Worm (Caenorhabditis elegans) whole organism, L2 larva: ENCODE results near the gene sri-42.

Experiments used
- F13H6.1 ChIP-seq: sonication (generic microtip); optimal IDR thresholded peaks from 2 replicates; lab custom pipeline; 2016; ENCODE audit warnings: missing genetic modification characterization, missing compliant biosample characterization
- ama-1 ChIP-seq: fragments of 150-350 bp; optimal IDR thresholded peaks from 2 replicates; lab custom pipeline; 2018; ENCODE audit warnings: inconsistent platforms
- ceh-16 ChIP-seq: fragments of 150-350 bp; optimal IDR thresholded peaks from 2 replicates; lab custom pipeline; 2014; ENCODE audit warnings: missing biosample characterization, missing genetic modification characterization
- egl-27 ChIP-seq: sonication (generic microtip); optimal IDR thresholded peaks from 3 replicates; lab custom pipeline; 2017; ENCODE audit warnings: missing biosample characterization, missing genetic modification reagents, missing genetic modification characterization
- mbf-1 ChIP-seq: sonication (generic microtip); optimal IDR thresholded peaks from 2 replicates; lab custom pipeline; 2017; ENCODE audit warnings: missing biosample characterization, missing genetic modification characterization
- nhr-23 ChIP-seq: fragments of 150-350 bp; optimal IDR thresholded peaks from 2 replicates; lab custom pipeline; 2014; ENCODE audit warnings: missing biosample characterization, missing genetic modification reagents, missing genetic modification characterization
- nhr-237 ChIP-seq: fragments of 150-350 bp; optimal IDR thresholded peaks from 2 replicates; lab custom pipeline; 2014; ENCODE audit warnings: missing biosample characterization, missing genetic modification characterization
- nhr-25 ChIP-seq: fragments of 150-350 bp; sonication (generic microtip); optimal IDR thresholded peaks from 3 replicates; lab custom pipeline; 2014; ENCODE audit warnings: missing biosample characterization, missing genetic modification characterization
- nhr-6 ChIP-seq: fragments of 150-350 bp; optimal IDR thresholded peaks from 2 replicates; lab custom pipeline; 2014; ENCODE audit warnings: missing biosample characterization, missing genetic modification characterization
- skn-1 ChIP-seq: sonication (generic microtip); optimal IDR thresholded peaks from 2 replicates; lab custom pipeline; 2017; ENCODE audit warnings: missing biosample characterization, missing genetic modification characterization
- snpc-4 ChIP-seq: fragments of 150-350 bp; optimal IDR thresholded peaks from 2 replicates; lab custom pipeline; 2014; ENCODE audit warnings: missing biosample characterization, missing genetic modification characterization
- unc-62 ChIP-seq: fragments of 150-350 bp; optimal IDR thresholded peaks from 2 replicates; lab custom pipeline; 2014; ENCODE audit warnings: missing biosample characterization, missing genetic modification reagents, missing genetic modification characterization
- ztf-11 ChIP-seq: sonication (generic microtip); optimal IDR thresholded peaks from 2 replicates; lab custom pipeline; 2017; ENCODE audit warnings: missing biosample characterization, missing genetic modification characterization

- TF ChIP-seq nhr-23 (no peak), F13H6.1 (tag; lab: Kevin White, UChicago) (no peak), egl-27 (no peak), ceh-16 (tag; lab: Kevin White, UChicago) (no peak), nhr-237 (tag; lab: Kevin White, UChicago) (no peak), skn-1 (tag; lab: Kevin White, UChicago) (no peak), unc-62 (GFP tag; lab: Kevin White, UChicago) (no peak), nhr-25 (tag; lab: Kevin White, UChicago) (no peak), nhr-6 (tag; lab: Kevin White, UChicago) (no peak), snpc-4 (tag; lab: Kevin White, UChicago) (no peak), mbf-1 (tag; lab: Kevin White, UChicago) (no peak), ama-1 (lab: Kevin White, UChicago) (no peak), ztf-11 (no peak)
Measured at ce11 chrII:3096060-3096459, 46.7 kb downstream of the sri-42 start, which contains the start of gene srg-23.
